Worm (Caenorhabditis elegans) whole organism, young adult: ENCODE measurements around the gene ugt-37.

Experiments
- K11D2.4 ChIP-seq: fragments of 200-800 bp; sonication (Bioruptor generic); IDR thresholded peaks from 2 replicates; pipeline ENCODE4 v1.3.6; 2022; ENCODE audit warnings: missing genetic modification reagents, missing genetic modification characterization, missing compliant biosample characterization
- K12H6.12 ChIP-seq: fragments of 200-800 bp; sonication (Bioruptor generic); optimal IDR thresholded peaks from 2 replicates; lab custom pipeline; 2018; ENCODE audit warnings: mild to moderate bottlenecking, missing genetic modification characterization, missing compliant biosample characterization
- T26A5.8 ChIP-seq: sonication (generic microtip); optimal IDR thresholded peaks from 2 replicates; lab custom pipeline; 2016; ENCODE audit warnings: missing genetic modification characterization, missing compliant biosample characterization
- Y56A3A.18 ChIP-seq: fragments of 200-800 bp; sonication (Bioruptor generic); IDR thresholded peaks from 2 replicates; pipeline ENCODE4 v1.3.6; 2022; ENCODE audit warnings: missing genetic modification reagents, missing genetic modification characterization, missing compliant biosample characterization
- aptf-3 ChIP-seq: fragments of 200-800 bp; sonication (Bioruptor generic); IDR thresholded peaks from 2 replicates; pipeline ENCODE4 v1.3.6; 2022; ENCODE audit warnings: missing genetic modification characterization, missing compliant biosample characterization
- attf-6 ChIP-seq: fragments of 200-800 bp; sonication (Bioruptor generic); IDR thresholded peaks from 2 replicates; pipeline ENCODE4 v1.3.6; 2022; ENCODE audit warnings: missing genetic modification reagents, missing genetic modification characterization, missing compliant biosample characterization
- bed-1 ChIP-seq: fragments of 200-800 bp; sonication (Bioruptor generic); IDR thresholded peaks from 2 replicates; pipeline ENCODE4 v1.3.6; 2022; ENCODE audit warnings: missing genetic modification reagents, missing genetic modification characterization, missing compliant biosample characterization
- cebp-1 ChIP-seq, 2 experiments: fragments of 200-800 bp in 1 of 2; sonication (Bioruptor generic) in 1 of 2; sonication (generic microtip) in 1 of 2; IDR thresholded peaks in 1 of 2; optimal IDR thresholded peaks in 1 of 2; 2 replicates each; pipeline versions ENCODE4 v1.3.6 to Lab custom; 2017 to 2022; ENCODE audit warnings: missing compliant biosample characterization in 2 of 2, missing genetic modification characterization in 2 of 2, mild to moderate bottlenecking in 1 of 2, missing genetic modification reagents in 1 of 2, moderate library complexity in 1 of 2
- cebp-2 ChIP-seq: fragments of 200-800 bp; sonication (Bioruptor generic); IDR thresholded peaks from 2 replicates; pipeline ENCODE4 v1.3.6; 2022; ENCODE audit warnings: missing genetic modification characterization, missing compliant biosample characterization
- ceh-79 ChIP-seq: sonication (generic microtip); optimal IDR thresholded peaks from 2 replicates; lab custom pipeline; 2017; ENCODE audit warnings: mild to moderate bottlenecking, missing genetic modification characterization, missing compliant biosample characterization
- dpff-1 ChIP-seq: sonication (generic microtip); optimal IDR thresholded peaks from 2 replicates; lab custom pipeline; 2017; ENCODE audit warnings: mild to moderate bottlenecking, missing genetic modification characterization, missing compliant biosample characterization
- egl-18 ChIP-seq: fragments of 200-800 bp; sonication (Bioruptor generic); IDR thresholded peaks from 2 replicates; pipeline ENCODE4 v1.3.6; 2022; ENCODE audit warnings: missing genetic modification reagents, missing genetic modification characterization, missing compliant biosample characterization
- ekl-4 ChIP-seq: fragments of 200-800 bp; sonication (Bioruptor generic); IDR thresholded peaks from 2 replicates; pipeline ENCODE4 v1.3.6; 2022; ENCODE audit warnings: missing genetic modification reagents, missing genetic modification characterization, missing compliant biosample characterization
- fkh-3 ChIP-seq: sonication (generic microtip); optimal IDR thresholded peaks from 2 replicates; lab custom pipeline; 2016; ENCODE audit warnings: mild to moderate bottlenecking, missing genetic modification characterization, missing compliant biosample characterization
- hlh-26 ChIP-seq: fragments of 200-800 bp; sonication (Bioruptor generic); conservative IDR thresholded peaks from 2 replicates; pipeline ENCODE4 v1.3.6; 2022; ENCODE audit warnings: missing genetic modification reagents, missing genetic modification characterization, missing compliant biosample characterization
- hmg-1.2 ChIP-seq: fragments of 200-800 bp; sonication (Bioruptor generic); IDR thresholded peaks from 2 replicates; pipeline ENCODE4 v1.3.6; 2022; ENCODE audit warnings: missing genetic modification reagents, missing genetic modification characterization, missing compliant biosample characterization
- hmg-20 ChIP-seq: fragments of 200-800 bp; sonication (Bioruptor generic); IDR thresholded peaks from 2 replicates; pipeline ENCODE4 v1.3.6; 2022; ENCODE audit warnings: missing genetic modification reagents, missing genetic modification characterization, missing compliant biosample characterization
- hrde-1 ChIP-seq: sonication (generic microtip); optimal IDR thresholded peaks from 2 replicates; lab custom pipeline; 2016; ENCODE audit warnings: missing genetic modification characterization, mild to moderate bottlenecking, missing compliant biosample characterization, moderate library complexity, missing genotype, missing genetic modification reagents, borderline replicate concordance
- lin-40 ChIP-seq: sonication (generic microtip); optimal IDR thresholded peaks from 2 replicates; lab custom pipeline; 2016; ENCODE audit warnings: missing genetic modification characterization, mild to moderate bottlenecking, missing compliant biosample characterization, missing genotype, missing genetic modification reagents
- lin-54 ChIP-seq: fragments of 200-800 bp; sonication (Bioruptor generic); optimal IDR thresholded peaks from 2 replicates; lab custom pipeline; 2018; ENCODE audit warnings: mild to moderate bottlenecking, missing genetic modification characterization, missing compliant biosample characterization
- lir-1 ChIP-seq: fragments of 200-800 bp; sonication (Bioruptor generic); conservative IDR thresholded peaks from 2 replicates; pipeline ENCODE4 v1.3.6; 2022; ENCODE audit warnings: missing genetic modification reagents, missing genetic modification characterization, missing compliant biosample characterization
- lsy-27 ChIP-seq: sonication (generic microtip); optimal IDR thresholded peaks from 2 replicates; lab custom pipeline; 2017; ENCODE audit warnings: missing genetic modification characterization, mild to moderate bottlenecking, missing compliant biosample characterization, antibody characterized with exemption, missing genotype, borderline replicate concordance; ENCODE audit not compliant: insufficient read depth
- madf-10 ChIP-seq: sonication (generic microtip); optimal IDR thresholded peaks from 2 replicates; lab custom pipeline; 2016; ENCODE audit warnings: mild to moderate bottlenecking, missing genetic modification characterization, missing compliant biosample characterization
- nfyb-1 ChIP-seq: fragments of 200-800 bp; sonication (Bioruptor generic); IDR thresholded peaks from 2 replicates; pipeline ENCODE4 v1.3.6; 2022; ENCODE audit warnings: missing genetic modification reagents, missing genetic modification characterization, missing compliant biosample characterization
- nhr-90 ChIP-seq: sonication (generic microtip); optimal IDR thresholded peaks from 2 replicates; lab custom pipeline; 2016; ENCODE audit warnings: missing genotype, mild to moderate bottlenecking, missing genetic modification characterization, missing compliant biosample characterization
- rec-8 ChIP-seq, 2 experiments: sonication (generic microtip); optimal IDR thresholded peaks; 2 replicates each; lab custom pipeline; 2016; ENCODE audit warnings: mild to moderate bottlenecking in 2 of 2, missing genetic modification characterization in 2 of 2, missing genetic modification reagents in 2 of 2, missing genotype in 2 of 2, missing biosample characterization in 1 of 2, missing compliant biosample characterization in 1 of 2, moderate library complexity in 1 of 2
- sdz-38 ChIP-seq: sonication (generic microtip); optimal IDR thresholded peaks from 2 replicates; lab custom pipeline; 2016; ENCODE audit warnings: missing genotype, missing genetic modification characterization, missing compliant biosample characterization
- snpc-1.1 ChIP-seq: sonication (generic microtip); optimal IDR thresholded peaks from 2 replicates; lab custom pipeline; 2017; ENCODE audit warnings: missing genetic modification characterization, mild to moderate bottlenecking, missing compliant biosample characterization, antibody characterized with exemption, moderate library complexity, missing genotype, missing genetic modification reagents; ENCODE audit not compliant: insufficient read depth
- somi-1 ChIP-seq: fragments of 200-800 bp; sonication (Bioruptor generic); optimal IDR thresholded peaks from 2 replicates; lab custom pipeline; 2018; ENCODE audit warnings: mild to moderate bottlenecking, missing genetic modification characterization, missing compliant biosample characterization
- tlf-1 ChIP-seq: fragments of 200-800 bp; sonication (Bioruptor generic); optimal IDR thresholded peaks from 2 replicates; lab custom pipeline; 2018; ENCODE audit warnings: mild to moderate bottlenecking, missing genetic modification characterization, missing compliant biosample characterization
- zfh-2 ChIP-seq: fragments of 200-800 bp; sonication (Bioruptor generic); conservative IDR thresholded peaks from 2 replicates; pipeline ENCODE4 v1.3.6; 2022; ENCODE audit warnings: missing genetic modification reagents, missing genetic modification characterization, missing compliant biosample characterization
- zim-3 ChIP-seq: sonication (generic microtip); optimal IDR thresholded peaks from 2 replicates; lab custom pipeline; 2017; ENCODE audit warnings: mild to moderate bottlenecking, missing genetic modification characterization, moderate library complexity, missing compliant biosample characterization
- ztf-18 ChIP-seq: sonication (generic microtip); optimal IDR thresholded peaks from 2 replicates; lab custom pipeline; 2016; ENCODE audit warnings: missing genotype, mild to moderate bottlenecking, missing genetic modification characterization, missing compliant biosample characterization
- ztf-28 ChIP-seq: fragments of 200-800 bp; sonication (Bioruptor generic); IDR thresholded peaks from 2 replicates; pipeline ENCODE4 v1.3.6; 2022; ENCODE audit warnings: missing genetic modification reagents, missing genetic modification characterization, missing compliant biosample characterization
- ztf-3 ChIP-seq: fragments of 200-800 bp; sonication (Bioruptor generic); optimal IDR thresholded peaks from 2 replicates; lab custom pipeline; 2018; ENCODE audit warnings: mild to moderate bottlenecking, missing genetic modification characterization, missing compliant biosample characterization

Gene ugt-37

ce11 chrV:7110370-7110769, 34.7 kb downstream of the ugt-37 start:
- TF ChIP-seq madf-10 (no peak), hmg-20 (no peak), hmg-1.2 (GFP tag; lab: Robert Waterston, UW) (no peak), ztf-28 (GFP tag; lab: Robert Waterston, UW) (no peak), cebp-1 (GFP tag; IDR thresholded peaks at IDR 0.05; lab: Robert Waterston, UW) (no peak), cebp-1 (tag; optimal IDR thresholded peaks at IDR 0.05; lab: Kevin White, UChicago) (no peak), K11D2.4 (GFP tag; lab: Robert Waterston, UW) (no peak), fkh-3 (tag; lab: Kevin White, UChicago) (no peak), K12H6.12 (no peak), nhr-90 (tag; lab: Kevin White, UChicago) (no peak), sdz-38 (tag; lab: Kevin White, UChicago) (no peak), dpff-1 (tag; lab: Kevin White, UChicago) (no peak), ceh-79 (tag; lab: Kevin White, UChicago) (no peak), Y56A3A.18 (GFP tag; lab: Robert Waterston, UW) (no peak), ztf-18 (tag; lab: Kevin White, UChicago) (no peak)

ce11 chrV:7106499-7107152, 38.5 kb downstream of the ugt-37 start:
- TF ChIP-seq rec-8 (tag; optimal IDR thresholded peaks at IDR 0.05; lab: Kevin White, UChicago) (no peak), aptf-3 (GFP tag; lab: Robert Waterston, UW) (no peak), ztf-3 (GFP tag; lab: Kevin White, UChicago) (no peak), T26A5.8 (tag; lab: Kevin White, UChicago) (no peak), lin-54 (no peak), ekl-4 (GFP tag; lab: Robert Waterston, UW) (no peak), egl-18 (GFP tag; lab: Robert Waterston, UW) (0 out of 2 replicates have a peak, but pooled peaks have one; percentile 65), cebp-2 (GFP tag; lab: Robert Waterston, UW) (no peak), zim-3 (tag; lab: Kevin White, UChicago) (no peak), tlf-1 (GFP tag; lab: Kevin White, UChicago) (no peak), lin-40 (tag; lab: Kevin White, UChicago) (no peak), hrde-1 (no peak), attf-6 (GFP tag; lab: Robert Waterston, UW) (no peak), nfyb-1 (GFP tag; lab: Robert Waterston, UW) (no peak), bed-1 (GFP tag; lab: Robert Waterston, UW) (no peak), zfh-2 (GFP tag; lab: Robert Waterston, UW) (peak; percentile 67; the same call in 1 of the 2 replicates)

ce11 chrV:7103247-7103646, 41.9 kb downstream of the ugt-37 start, which contains the start of gene odr-2:
odr-2 (plus strand) TSS chrV:7103547.
- TF ChIP-seq somi-1 (GFP tag; lab: Kevin White, UChicago), result no peak
- no peak for TF ChIP-seq bed-1 (GFP tag; lab: Robert Waterston, UW)
- TF ChIP-seq zim-3 (tag; lab: Kevin White, UChicago), result no peak
- TF ChIP-seq snpc-1.1, result no peak
- TF ChIP-seq lir-1 (GFP tag; lab: Robert Waterston, UW), result no peak
- no peak for TF ChIP-seq nfyb-1 (GFP tag; lab: Robert Waterston, UW)
- no peak for TF ChIP-seq lsy-27 (tag; lab: Kevin White, UChicago)
- TF ChIP-seq hlh-26 (GFP tag; lab: Robert Waterston, UW), result no peak
